Worm (Caenorhabditis elegans) whole organism, L2 larva: ENCODE results near the gene ule-3.

Experiments
- crh-2 ChIP-seq: sonication (generic microtip); optimal IDR thresholded peaks from 2 replicates; lab custom pipeline; 2017; ENCODE audit warnings: missing biosample characterization, missing genetic modification characterization
- mdl-1 ChIP-seq, 2 experiments: fragments of 150-350 bp in 1 of 2; sonication (generic microtip) in 1 of 2; optimal IDR thresholded peaks; 2 replicates each; lab custom pipeline; 2017; ENCODE audit warnings: missing biosample characterization in 2 of 2, missing genetic modification characterization in 2 of 2
- nhr-11 ChIP-seq: fragments of 150-350 bp; optimal IDR thresholded peaks from 2 replicates; lab custom pipeline; 2014; ENCODE audit warnings: missing biosample characterization, missing genetic modification characterization
- ztf-11 ChIP-seq: sonication (generic microtip); optimal IDR thresholded peaks from 2 replicates; lab custom pipeline; 2017; ENCODE audit warnings: missing biosample characterization, missing genetic modification characterization

DNA sequence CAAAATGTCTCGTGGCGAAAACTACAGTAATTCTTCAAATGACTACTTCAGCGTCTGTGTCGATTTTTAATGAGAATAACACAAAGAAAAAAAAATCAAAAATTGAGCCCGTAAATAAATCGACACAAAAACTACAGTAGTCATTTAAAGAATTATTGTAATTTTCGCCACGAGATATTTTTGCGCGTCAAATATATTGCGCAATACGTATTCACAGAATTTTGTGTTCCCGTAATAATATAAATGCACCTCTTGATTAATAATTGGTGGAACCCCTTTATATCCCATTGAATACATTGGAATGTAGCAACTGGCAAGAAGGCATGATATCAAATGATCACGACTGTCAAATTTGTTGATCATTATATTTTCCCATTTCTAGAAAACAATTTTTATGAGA lies 24.7 kb upstream of the ule-3 start:
- TF ChIP-seq nhr-11 (tag; lab: Kevin White, UChicago): no peak
- TF ChIP-seq mdl-1 (tag; optimal IDR thresholded peaks at IDR 0.05; lab: Kevin White, UChicago): no peak
- TF ChIP-seq crh-2 (tag; lab: Kevin White, UChicago): no peak
- TF ChIP-seq ztf-11 (tag; lab: Kevin White, UChicago): no peak
